Fruit fly (Drosophila melanogaster): Measurements from ENCODE around the gene Npc2e.

The Npc2e gene

dm6 chr3R:10084914-10085313 lies 31.8 kb downstream of the Npc2e start (continued):
- TF ChIP-seq CG7786 (GFP tag; optimal IDR thresholded peaks at IDR 0.05) (peak; percentile 71), CG30020 (tag; optimal IDR thresholded peaks at IDR 0.05) (no peak), CG1792 (GFP tag; optimal IDR thresholded peaks at IDR 0.05) (no peak), ken (GFP tag; IDR thresholded peaks at IDR 0.05) (0 out of 3 replicates have a peak, but pooled peaks have one; percentile 53), chinmo (GFP tag; IDR thresholded peaks at IDR 0.05; ENCODE audit: partially characterized antibody) (0 out of 4 replicates have a peak, but pooled peaks have one; percentile 5), nerfin-2 (GFP tag; IDR thresholded peaks at IDR 0.05; ENCODE audit: partially characterized antibody) (no peak), Dad (GFP tag; optimal IDR thresholded peaks at IDR 0.05) (no peak), Abd-B (GFP tag; optimal IDR thresholded peaks at IDR 0.05) (no peak), Hmr (GFP tag; optimal IDR thresholded peaks at IDR 0.05) (peak; percentile 79), ERR (GFP tag; optimal IDR thresholded peaks at IDR 0.05) (peak; percentile 5), CG15269 (tag; optimal IDR thresholded peaks at IDR 0.05) (peak; percentile 35), Mad (GFP tag; optimal IDR thresholded peaks at IDR 0.05) (no peak), Trl (optimal IDR thresholded peaks at IDR 0.05) (no peak), Trl (GFP tag; optimal IDR thresholded peaks at IDR 0.05) (no peak), CG34422 (GFP tag; IDR thresholded peaks at IDR 0.05) (0 out of 3 replicates have a peak, but pooled peaks have one; percentile 39), CG30431 (GFP tag; optimal IDR thresholded peaks at IDR 0.05) (no peak), esg (GFP tag; conservative IDR thresholded peaks at IDR 0.05) (peak; percentile 37; the same call in 1 of the 2 replicates), h (optimal IDR thresholded peaks at IDR 0.05) (no peak), corto (GFP tag; optimal IDR thresholded peaks at IDR 0.05) (peak; percentile 59), CG14710 (tag; optimal IDR thresholded peaks at IDR 0.05) (no peak), CG6654 (GFP tag; optimal IDR thresholded peaks at IDR 0.05) (peak; percentile 16), CG12391 (tag; optimal IDR thresholded peaks at IDR 0.05) (peak; percentile 25), gfzf (GFP tag; optimal IDR thresholded peaks at IDR 0.05) (no peak), CG4820 (GFP tag; optimal IDR thresholded peaks at IDR 0.05) (no peak), CG1233 (GFP tag; optimal IDR thresholded peaks at IDR 0.05) (no peak), pho (GFP tag; optimal IDR thresholded peaks at IDR 0.05) (peak; percentile 70), ind (GFP tag; optimal IDR thresholded peaks at IDR 0.05) (peak; percentile 45), Sin3A (optimal IDR thresholded peaks at IDR 0.05) (no peak), kay (GFP tag; optimal IDR thresholded peaks at IDR 0.05) (no peak), CG5245 (GFP tag; optimal IDR thresholded peaks at IDR 0.05) (no peak), CG15601 (tag; optimal IDR thresholded peaks at IDR 0.05) (no peak), NFAT (GFP tag; IDR thresholded peaks at IDR 0.05) (peak; percentile 77), phol (tag; optimal IDR thresholded peaks at IDR 0.05) (no peak), CG8924 (tag; optimal IDR thresholded peaks at IDR 0.05) (no peak), Hmx (GFP tag; optimal IDR thresholded peaks at IDR 0.05) (no peak), CG13624 (GFP tag; optimal IDR thresholded peaks at IDR 0.05) (peak; percentile 61), Oaz (GFP tag; IDR thresholded peaks at IDR 0.05) (no peak), CG9215 (GFP tag; IDR thresholded peaks at IDR 0.05) (peak; percentile 67), aop (GFP tag; IDR thresholded peaks at IDR 0.05) (no peak), her (GFP tag; optimal IDR thresholded peaks at IDR 0.05) (peak; percentile 7), ci (GFP tag; IDR thresholded peaks at IDR 0.05) (no peak), grau (tag; optimal IDR thresholded peaks at IDR 0.05) (peak; percentile 66), lov (optimal IDR thresholded peaks at IDR 0.05) (no peak), lov (GFP tag; IDR thresholded peaks at IDR 0.05) (no peak), Stat92E (GFP tag; optimal IDR thresholded peaks at IDR 0.05) (no peak), CoRest (tag; optimal IDR thresholded peaks at IDR 0.05) (peak; percentile 47), yki (optimal IDR thresholded peaks at IDR 0.05) (no peak), Ada2b (GFP tag; IDR thresholded peaks at IDR 0.05) (peak; percentile 49; the same call in 1 of the 2 replicates), CG9609 (GFP tag; optimal IDR thresholded peaks at IDR 0.05) (no peak), pum (GFP tag; optimal IDR thresholded peaks at IDR 0.05) (peak; percentile 21), gcm2 (GFP tag; optimal IDR thresholded peaks at IDR 0.05) (no peak), GATAe (GFP tag; conservative IDR thresholded peaks at IDR 0.05) (no peak), D19B (GFP tag; optimal IDR thresholded peaks at IDR 0.05) (peak; percentile 50)
